Worm (Caenorhabditis elegans): Measurements from ENCODE around the gene arp-6.

The arp-6 gene

DNA sequence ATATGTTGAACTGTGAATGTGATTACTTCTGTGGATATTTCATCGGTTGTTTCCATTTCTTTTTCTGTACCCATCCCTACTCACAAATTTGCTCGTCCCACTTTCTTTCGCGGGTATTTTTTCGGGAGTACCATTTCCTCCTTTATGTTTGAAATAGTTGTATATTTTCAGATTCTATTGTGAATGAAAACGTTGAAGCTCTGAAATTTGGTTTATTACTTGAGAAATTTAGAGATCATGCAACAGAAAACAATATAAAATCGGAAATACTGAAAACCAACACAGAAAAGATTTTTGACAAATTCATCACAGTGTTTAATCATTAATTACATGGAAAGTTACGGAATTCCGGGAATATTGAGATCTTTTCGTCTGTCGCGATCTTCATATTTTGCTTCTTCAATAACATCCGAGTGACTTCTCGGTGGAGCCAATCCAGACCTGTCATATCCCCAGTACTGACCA is 16.5 kb downstream of the arp-6 start (continued):
- TF ChIP-seq ccch-3 (GFP tag; optimal IDR thresholded peaks at IDR 0.05): no peak
- no peak for TF ChIP-seq hlh-12 (tag; optimal IDR thresholded peaks at IDR 0.05)
- peak; percentile 49 for TF ChIP-seq madf-6 (GFP tag; IDR thresholded peaks at IDR 0.05)
- no peak for TF ChIP-seq lag-1 (GFP tag; IDR thresholded peaks at IDR 0.05)
- TF ChIP-seq hmg-1.2 (GFP tag; IDR thresholded peaks at IDR 0.05): peak; percentile 32; the same call in 1 of the 2 replicates
- TF ChIP-seq Y67H2A.10 (GFP tag; conservative IDR thresholded peaks at IDR 0.05): no peak
- no peak for TF ChIP-seq F57A8.1 (GFP tag; optimal IDR thresholded peaks at IDR 0.05)
- TF ChIP-seq nfyb-1 (GFP tag; IDR thresholded peaks at IDR 0.05): peak; percentile 71
- TF ChIP-seq F37B4.10 (GFP tag; IDR thresholded peaks at IDR 0.05): no peak
- no peak for TF ChIP-seq F33H1.4 (GFP tag; IDR thresholded peaks at IDR 0.05)
- TF ChIP-seq Y56A3A.18 (GFP tag; IDR thresholded peaks at IDR 0.05): peak; percentile 14; the same call in 1 of the 2 replicates
- no peak for TF ChIP-seq attf-3 (GFP tag; conservative IDR thresholded peaks at IDR 0.05)
- peak; percentile 43; the same call in 1 of the 2 replicates for TF ChIP-seq rcor-1 (GFP tag; IDR thresholded peaks at IDR 0.05)
- TF ChIP-seq ekl-4 (GFP tag; IDR thresholded peaks at IDR 0.05): no peak; the same call in 1 of the 2 replicates
- peak; percentile 17; the same call in 1 of the 2 replicates for TF ChIP-seq cebp-1 (GFP tag; IDR thresholded peaks at IDR 0.05)
- peak; percentile 73 for TF ChIP-seq cebp-1 (tag; optimal IDR thresholded peaks at IDR 0.05)
- no peak for TF ChIP-seq madf-10 (tag; optimal IDR thresholded peaks at IDR 0.05)
- no peak for TF ChIP-seq aptf-2 (GFP tag; conservative IDR thresholded peaks at IDR 0.05)
- TF ChIP-seq unc-62 (GFP tag; optimal IDR thresholded peaks at IDR 0.05): no peak
- TF ChIP-seq lin-40 (tag; optimal IDR thresholded peaks at IDR 0.05): no peak
- TF ChIP-seq lin-35 (GFP tag; optimal IDR thresholded peaks at IDR 0.05): no peak
- TF ChIP-seq ztf-3 (GFP tag; optimal IDR thresholded peaks at IDR 0.05): peak; percentile 5
- TF ChIP-seq pha-4 (tag; optimal IDR thresholded peaks at IDR 0.05): no peak
- peak; percentile 55 for TF ChIP-seq ztf-26 (tag; optimal IDR thresholded peaks at IDR 0.05)
- TF ChIP-seq let-526 (GFP tag; IDR thresholded peaks at IDR 0.05): no peak
- TF ChIP-seq ztf-25 (GFP tag; IDR thresholded peaks at IDR 0.05): 0 out of 2 replicates have a peak, but pooled peaks have one; percentile 22
- TF ChIP-seq Y79H2A.3 (GFP tag; conservative IDR thresholded peaks at IDR 0.05): peak; percentile 84
- TF ChIP-seq madf-3 (GFP tag; IDR thresholded peaks at IDR 0.05): no peak
- TF ChIP-seq mxl-1 (tag; optimal IDR thresholded peaks at IDR 0.05): no peak
- 0 out of 2 replicates have a peak, but pooled peaks have one; percentile 21 for TF ChIP-seq mcd-1 (GFP tag; IDR thresholded peaks at IDR 0.05)
- TF ChIP-seq attf-6 (GFP tag; IDR thresholded peaks at IDR 0.05): peak; percentile 56; the same call in 1 of the 2 replicates
- no peak for TF ChIP-seq ceh-27 (GFP tag; optimal IDR thresholded peaks at IDR 0.05)
- no peak for TF ChIP-seq xnd-1 (tag; optimal IDR thresholded peaks at IDR 0.05)
- TF ChIP-seq egrh-3 (GFP tag; IDR thresholded peaks at IDR 0.05): no peak
- peak; percentile 61 for TF ChIP-seq chd-7 (tag; optimal IDR thresholded peaks at IDR 0.05)
- TF ChIP-seq repo-1 (tag; optimal IDR thresholded peaks at IDR 0.05): peak; percentile 42
- TF ChIP-seq F52B5.7 (tag; optimal IDR thresholded peaks at IDR 0.05): peak; percentile 52
- TF ChIP-seq madf-8 (GFP tag; conservative IDR thresholded peaks at IDR 0.05): no peak
- peak; percentile 31; the same call in 1 of the 2 replicates for TF ChIP-seq dox-1 (GFP tag; IDR thresholded peaks at IDR 0.05)
- TF ChIP-seq sea-2 (GFP tag; IDR thresholded peaks at IDR 0.05): no peak
- no peak for TF ChIP-seq ztf-6 (GFP tag; IDR thresholded peaks at IDR 0.05)
- TF ChIP-seq snpc-3.4 (tag; optimal IDR thresholded peaks at IDR 0.05): no peak
- no peak for TF ChIP-seq egl-44 (GFP tag; IDR thresholded peaks at IDR 0.05)
- no peak for TF ChIP-seq nfya-2 (GFP tag; IDR thresholded peaks at IDR 0.05)
- TF ChIP-seq efl-1 (GFP tag; optimal IDR thresholded peaks at IDR 0.05): no peak
- TF ChIP-seq F22D6.2 (tag; optimal IDR thresholded peaks at IDR 0.05): no peak
- TF ChIP-seq T26A5.8 (tag; optimal IDR thresholded peaks at IDR 0.05): no peak
- no peak for TF ChIP-seq nhr-80 (tag; optimal IDR thresholded peaks at IDR 0.05)
- TF ChIP-seq ceh-58 (GFP tag; IDR thresholded peaks at IDR 0.05): no peak
- no peak for TF ChIP-seq let-607 (tag; optimal IDR thresholded peaks at IDR 0.05)
